Fruit fly (Drosophila melanogaster): Measurements from ENCODE around the gene CG8927.

CG8927 gene

DNA sequence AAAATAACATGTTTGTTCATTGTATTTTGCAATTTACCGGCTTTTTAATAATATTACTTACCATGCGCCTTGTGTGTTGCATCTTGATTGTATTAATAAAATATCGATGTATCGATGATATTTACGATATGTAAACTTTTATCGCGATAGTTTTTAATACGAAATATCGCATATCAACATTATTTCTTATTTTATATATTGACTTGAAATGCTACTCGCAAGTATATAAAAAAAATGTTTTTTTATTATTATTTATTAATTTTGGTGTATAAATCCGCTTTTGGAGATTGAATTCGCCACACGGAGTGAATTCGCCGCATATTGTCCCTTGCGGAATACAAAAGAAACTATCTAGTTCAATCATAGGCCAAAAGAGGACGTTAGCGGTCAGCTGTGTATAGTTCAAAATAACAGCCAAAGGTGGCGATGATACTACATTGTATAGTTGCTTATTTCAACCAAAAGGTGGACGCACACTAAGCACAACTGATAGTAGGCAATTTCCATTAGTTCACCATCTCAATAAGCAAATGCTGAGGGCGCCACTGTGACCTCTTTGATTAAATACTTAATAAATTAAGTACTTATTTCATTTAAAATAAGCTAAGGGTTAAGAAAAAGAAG is 24.4 kb downstream of the CG8927 start, which contains the start of gene mtSSB (continued):
- TF ChIP-seq CG4820 (GFP tag; optimal IDR thresholded peaks at IDR 0.05): peak; percentile 83
- peak; percentile 79 for TF ChIP-seq CG12155 (GFP tag; optimal IDR thresholded peaks at IDR 0.05)
- peak; percentile 62; the same call in 1 of the 3 replicates for TF ChIP-seq CG7357 (GFP tag; IDR thresholded peaks at IDR 0.05)
- peak; percentile 98 for TF ChIP-seq hb (GFP tag; IDR thresholded peaks at IDR 0.05; ENCODE audit: partially characterized antibody)
- TF ChIP-seq CG2202 (tag; optimal IDR thresholded peaks at IDR 0.05): peak; percentile 66
- peak; percentile 100 for TF ChIP-seq CG34224 (GFP tag; IDR thresholded peaks at IDR 0.05; ENCODE audit: partially characterized antibody)
- TF ChIP-seq her (GFP tag; optimal IDR thresholded peaks at IDR 0.05): peak; percentile 88
- TF ChIP-seq CG7271 (tag; optimal IDR thresholded peaks at IDR 0.05): peak; percentile 72
- TF ChIP-seq CG9609 (GFP tag; optimal IDR thresholded peaks at IDR 0.05): peak; percentile 83
- TF ChIP-seq NfI (GFP tag; optimal IDR thresholded peaks at IDR 0.05): peak; percentile 82
- peak; percentile 74 for TF ChIP-seq CG14050 (GFP tag; IDR thresholded peaks at IDR 0.05)
- TF ChIP-seq grn (GFP tag; optimal IDR thresholded peaks at IDR 0.05): peak; percentile 69
- TF ChIP-seq CG4854 (GFP tag; optimal IDR thresholded peaks at IDR 0.05): peak; percentile 81
- TF ChIP-seq CG1602 (GFP tag; optimal IDR thresholded peaks at IDR 0.05): peak; percentile 90
- peak; percentile 33; the same call in 1 of the 2 replicates for TF ChIP-seq Drgx (GFP tag; IDR thresholded peaks at IDR 0.05)
- TF ChIP-seq Chrac-16 (GFP tag; optimal IDR thresholded peaks at IDR 0.05): peak; percentile 95
- peak; percentile 61; the same call in 1 of the 2 replicates for TF ChIP-seq aop (GFP tag; IDR thresholded peaks at IDR 0.05)
- peak; percentile 78 for TF ChIP-seq CG8924 (tag; optimal IDR thresholded peaks at IDR 0.05)
- TF ChIP-seq Hr51 (GFP tag; optimal IDR thresholded peaks at IDR 0.05): peak; percentile 74 to 86
- TF ChIP-seq CG12769 (tag; optimal IDR thresholded peaks at IDR 0.05): peak; percentile 78
- TF ChIP-seq ara (GFP tag; IDR thresholded peaks at IDR 0.05): peak; percentile 80
- peak; percentile 25 for TF ChIP-seq Bteb2 (GFP tag; optimal IDR thresholded peaks at IDR 0.05)
- TF ChIP-seq chm (GFP tag; IDR thresholded peaks at IDR 0.05): peak; percentile 93
- TF ChIP-seq Oli (tag; optimal IDR thresholded peaks at IDR 0.05): peak; percentile 72
- TF ChIP-seq mld (GFP tag; IDR thresholded peaks at IDR 0.05; ENCODE audit: partially characterized antibody): peak; percentile 96
- peak; percentile 63 for TF ChIP-seq CG5180 (GFP tag; optimal IDR thresholded peaks at IDR 0.05)
- peak; percentile 99 for TF ChIP-seq Opbp (GFP tag; IDR thresholded peaks at IDR 0.05; ENCODE audit: partially characterized antibody)
- TF ChIP-seq Stat92E (GFP tag; optimal IDR thresholded peaks at IDR 0.05): peak in 1 of 3 experiments; percentile 47
- TF ChIP-seq CG1647 (GFP tag; optimal IDR thresholded peaks at IDR 0.05): peak; percentile 73
- peak; percentile 79 for TF ChIP-seq pita (GFP tag; optimal IDR thresholded peaks at IDR 0.05)
- peak; percentile 69 for TF ChIP-seq fd102C (GFP tag; optimal IDR thresholded peaks at IDR 0.05)
- peak; percentile 59 for TF ChIP-seq en (GFP tag; optimal IDR thresholded peaks at IDR 0.05)
- no peak for TF ChIP-seq CG6683 (GFP tag; optimal IDR thresholded peaks at IDR 0.05)
- peak; percentile 62 for TF ChIP-seq row (GFP tag; IDR thresholded peaks at IDR 0.05)
- peak; percentile 82 for TF ChIP-seq Side (GFP tag; optimal IDR thresholded peaks at IDR 0.05)
- TF ChIP-seq oc (tag; optimal IDR thresholded peaks at IDR 0.05): peak; percentile 85
- TF ChIP-seq Hr39 (optimal IDR thresholded peaks at IDR 0.05): no peak
- peak; percentile 78 for TF ChIP-seq CG12942 (GFP tag; optimal IDR thresholded peaks at IDR 0.05)
- peak; percentile 77 for TF ChIP-seq CG9727 (GFP tag; optimal IDR thresholded peaks at IDR 0.05)
- TF ChIP-seq emc (GFP tag; optimal IDR thresholded peaks at IDR 0.05): peak; percentile 56
- TF ChIP-seq shn (GFP tag; optimal IDR thresholded peaks at IDR 0.05): peak; percentile 82
- TF ChIP-seq Dad (GFP tag; optimal IDR thresholded peaks at IDR 0.05): peak; percentile 68
- peak; percentile 29 for TF ChIP-seq D19B (GFP tag; optimal IDR thresholded peaks at IDR 0.05)
- TF ChIP-seq pum (GFP tag; optimal IDR thresholded peaks at IDR 0.05): peak; percentile 90
- peak; percentile 32 for TF ChIP-seq CG17568 (GFP tag; optimal IDR thresholded peaks at IDR 0.05)
- peak; percentile 54 for TF ChIP-seq Myb (GFP tag; optimal IDR thresholded peaks at IDR 0.05)
- TF ChIP-seq dmrt11E (tag; optimal IDR thresholded peaks at IDR 0.05): peak; percentile 73
- 0 out of 2 replicates have a peak, but pooled peaks have one; percentile 56 for TF ChIP-seq CG10321 (GFP tag; IDR thresholded peaks at IDR 0.05)
- TF ChIP-seq GATAe (GFP tag; conservative IDR thresholded peaks at IDR 0.05): peak; percentile 65
